Worm (Caenorhabditis elegans) whole organism, early embryonic: ENCODE measurements around the gene nhr-67.

Experiments used
- F13C5.2 ChIP-seq: sonication (generic microtip); optimal IDR thresholded peaks from 2 replicates; lab custom pipeline; 2017; ENCODE audit warnings: mild to moderate bottlenecking, missing genetic modification characterization, inconsistent platforms, missing compliant biosample characterization
- aly-1 ChIP-seq: sonication (generic microtip); optimal IDR thresholded peaks from 2 replicates; lab custom pipeline; 2016; ENCODE audit warnings: missing genetic modification characterization, missing compliant biosample characterization
- ama-1 ChIP-seq: fragments of 150-350 bp; optimal IDR thresholded peaks from 2 replicates; lab custom pipeline; 2014
- ceh-13 ChIP-seq: fragments of 200-800 bp; sonication (Bioruptor generic); optimal IDR thresholded peaks from 2 replicates; lab custom pipeline; 2018; ENCODE audit warnings: mild to moderate bottlenecking, missing genetic modification characterization, missing compliant biosample characterization
- ceh-36 ChIP-seq: sonication (generic microtip); optimal IDR thresholded peaks from 2 replicates; lab custom pipeline; 2016; ENCODE audit warnings: missing genetic modification characterization, inconsistent platforms, missing compliant biosample characterization
- ets-7 ChIP-seq: sonication (generic microtip); optimal IDR thresholded peaks from 2 replicates; lab custom pipeline; 2016; ENCODE audit warnings: missing genotype, missing genetic modification characterization, missing compliant biosample characterization
- flt-1 ChIP-seq: fragments of 200-800 bp; sonication (Bioruptor generic); IDR thresholded peaks from 2 replicates; pipeline ENCODE4 v1.3.6; 2022; ENCODE audit warnings: missing genetic modification characterization, missing compliant biosample characterization
- hmbx-1 ChIP-seq: sonication (generic microtip); optimal IDR thresholded peaks from 2 replicates; lab custom pipeline; 2016; ENCODE audit warnings: mild to moderate bottlenecking, missing genetic modification characterization, missing compliant biosample characterization
- hnd-1 ChIP-seq: sonication (generic microtip); optimal IDR thresholded peaks from 2 replicates; lab custom pipeline; 2016; ENCODE audit warnings: missing genetic modification characterization, missing compliant biosample characterization
- pes-1 ChIP-seq: fragments of 200-800 bp; sonication (Bioruptor generic); IDR thresholded peaks from 2 replicates; pipeline ENCODE4 v1.3.6; 2022; ENCODE audit warnings: missing genetic modification reagents, missing genetic modification characterization, missing compliant biosample characterization
- scrt-1 ChIP-seq: fragments of 200-800 bp; sonication (Bioruptor generic); IDR thresholded peaks from 2 replicates; pipeline ENCODE4 v1.3.6; 2022; ENCODE audit warnings: missing genetic modification characterization, missing compliant biosample characterization
- sea-1 ChIP-seq: fragments of 200-800 bp; sonication (Bioruptor generic); conservative IDR thresholded peaks from 2 replicates; pipeline ENCODE4 v1.3.6; 2022; ENCODE audit warnings: missing genetic modification characterization, missing compliant biosample characterization
- tbx-11 ChIP-seq: fragments of 200-800 bp; sonication (Bioruptor generic); IDR thresholded peaks from 2 replicates; pipeline ENCODE4 v1.3.6; 2022; ENCODE audit warnings: missing genetic modification characterization, missing compliant biosample characterization
- tra-4 ChIP-seq: sonication (generic microtip); optimal IDR thresholded peaks from 2 replicates; lab custom pipeline; 2017; ENCODE audit warnings: missing genetic modification characterization, missing compliant biosample characterization

DNA sequence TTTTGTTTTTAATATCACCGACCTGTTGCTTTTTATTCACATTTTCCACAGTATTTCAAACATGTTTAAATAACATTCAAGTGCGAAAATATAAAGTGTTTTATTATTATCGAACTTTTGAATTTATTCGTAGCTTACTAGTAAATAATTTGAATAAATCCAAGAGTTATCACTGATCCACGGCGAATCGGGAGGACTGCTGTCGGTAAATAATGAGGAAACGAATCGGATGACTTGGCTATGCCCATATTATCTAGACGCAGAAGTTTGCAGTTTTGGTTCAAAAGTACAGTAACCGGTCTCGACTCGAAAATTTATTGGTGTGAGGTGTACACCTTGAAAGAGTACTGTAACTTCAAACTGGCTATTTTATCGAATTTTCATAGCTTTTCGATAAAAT, 13.0 kb upstream of the nhr-67 start:
- no peak for TF ChIP-seq ama-1
- no peak for TF ChIP-seq sea-1 (GFP tag; lab: Robert Waterston, UW)
- no peak for TF ChIP-seq scrt-1 (GFP tag; lab: Robert Waterston, UW)
- TF ChIP-seq ceh-36: no peak
- TF ChIP-seq ceh-13 (GFP tag; lab: Kevin White, UChicago): no peak
- no peak for TF ChIP-seq flt-1 (GFP tag; lab: Robert Waterston, UW)
- no peak for TF ChIP-seq aly-1 (tag; lab: Kevin White, UChicago)
- no peak for TF ChIP-seq tbx-11
- no peak for TF ChIP-seq F13C5.2 (tag; lab: Kevin White, UChicago)
- no peak for TF ChIP-seq pes-1
- no peak for TF ChIP-seq hmbx-1
- TF ChIP-seq hnd-1 (tag; lab: Kevin White, UChicago): no peak
- TF ChIP-seq ets-7 (tag; lab: Kevin White, UChicago): no peak
- no peak for TF ChIP-seq tra-4
